Fruit fly (Drosophila melanogaster) whole organism, embryonic: ENCODE data around the gene Wnt6.

Experiments
- CG1024 ChIP-seq: fragments of 200-800 bp; sonication (Bioruptor generic); IDR thresholded peaks from 2 replicates; pipeline ENCODE4 v1.3.6; 2022; ENCODE audit warnings: missing biosample characterization, missing genetic modification characterization
- CG10431 ChIP-seq: fragments of 200-800 bp; sonication (Bioruptor generic); optimal IDR thresholded peaks from 3 replicates; lab custom pipeline; 2018; ENCODE audit warnings: missing biosample characterization, mild to moderate bottlenecking, missing genetic modification characterization
- Xrp1 ChIP-seq: fragments of 200-800 bp; sonication (Bioruptor generic); IDR thresholded peaks from 2 replicates; pipeline ENCODE4 v1.3.6; 2022; ENCODE audit warnings: missing biosample characterization, missing genetic modification characterization
- ara ChIP-seq: fragments of 200-800 bp; sonication (Bioruptor generic); IDR thresholded peaks from 2 replicates; pipeline ENCODE4 v1.3.6; 2022; ENCODE audit warnings: missing biosample characterization, missing genetic modification characterization
- ash1 ChIP-seq: fragments of 200-800 bp; sonication (Bioruptor generic); optimal IDR thresholded peaks from 2 replicates; lab custom pipeline; 2018; ENCODE audit warnings: missing biosample characterization, mild to moderate bottlenecking, missing genetic modification characterization
- cg ChIP-seq: fragments of 200-800 bp; sonication (Bioruptor generic); optimal IDR thresholded peaks from 3 replicates; lab custom pipeline; 2019; ENCODE audit warnings: missing biosample characterization, mild to moderate bottlenecking, missing genetic modification characterization, moderate library complexity
- dimm ChIP-seq: fragments of 200-800 bp; sonication (Bioruptor generic); IDR thresholded peaks from 2 replicates; pipeline ENCODE4 v1.3.6; 2022; ENCODE audit warnings: missing biosample characterization, missing genetic modification characterization
- jing ChIP-seq: fragments of 200-800 bp; sonication (Bioruptor generic); optimal IDR thresholded peaks from 2 replicates; lab custom pipeline; 2018; ENCODE audit warnings: missing biosample characterization, mild to moderate bottlenecking, missing genetic modification characterization
- kay ChIP-seq: fragments of 200-800 bp; sonication (Bioruptor generic); optimal IDR thresholded peaks from 2 replicates; lab custom pipeline; 2016; ENCODE audit warnings: missing biosample characterization, missing genetic modification characterization
- lbe ChIP-seq: fragments of 200-800 bp; sonication (Bioruptor generic); optimal IDR thresholded peaks from 2 replicates; lab custom pipeline; 2016; ENCODE audit warnings: missing biosample characterization, mild to moderate bottlenecking, missing genetic modification characterization
- org-1 ChIP-seq: fragments of 200-800 bp; sonication (Bioruptor generic); optimal IDR thresholded peaks from 2 replicates; lab custom pipeline; 2017; ENCODE audit warnings: missing biosample characterization, missing genetic modification characterization
- schlank ChIP-seq: fragments of 200-800 bp; sonication (Bioruptor generic); optimal IDR thresholded peaks from 2 replicates; lab custom pipeline; 2018; ENCODE audit warnings: missing biosample characterization, mild to moderate bottlenecking, missing genetic modification characterization
- slou ChIP-seq: fragments of 200-800 bp; sonication (Bioruptor generic); optimal IDR thresholded peaks from 3 replicates; lab custom pipeline; 2016; ENCODE audit warnings: missing biosample characterization, missing genetic modification characterization
- twi ChIP-seq: fragments of 200-800 bp; optimal IDR thresholded peaks from 2 replicates; lab custom pipeline; 2019; ENCODE audit warnings: missing biosample characterization, mild to moderate bottlenecking, missing genetic modification characterization, moderate library complexity

DNA sequence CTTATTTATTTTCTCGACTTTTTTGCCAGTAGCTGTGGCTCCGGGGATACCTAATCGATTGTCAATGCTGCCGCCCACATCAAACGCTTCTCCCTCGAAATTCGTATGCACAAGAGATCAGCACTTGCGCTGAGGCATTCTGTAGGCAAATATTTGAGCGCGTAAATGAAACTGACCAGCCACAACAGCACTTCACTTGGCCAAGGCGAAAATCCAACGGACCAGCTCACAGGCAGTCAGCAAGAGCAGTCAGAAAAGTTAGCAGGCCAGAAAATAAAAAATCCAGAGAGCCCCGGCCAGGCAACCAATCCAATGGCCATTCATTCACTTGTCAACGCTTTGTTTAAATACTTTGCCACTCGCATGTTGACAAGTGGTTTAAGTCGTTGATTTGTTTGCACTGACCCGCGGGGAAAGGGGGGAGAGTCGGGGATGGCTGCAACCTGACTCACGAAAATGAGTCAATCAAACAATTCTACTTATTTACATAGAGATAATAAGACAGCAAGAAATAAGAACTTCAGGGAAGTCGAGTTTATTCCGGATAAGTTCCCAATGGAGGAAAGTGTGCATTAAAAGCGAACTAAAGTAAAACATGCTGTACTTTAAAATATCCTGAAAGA, 6.0 kb downstream of the Wnt6 start:
- TF ChIP-seq cg, result no peak
- peak; percentile 61; the same call in 1 of the 2 replicates for TF ChIP-seq CG1024 (GFP tag; lab: Robert Waterston, UW)
- no peak for TF ChIP-seq ash1 (GFP tag; lab: Kevin White, UChicago)
- peak; percentile 42 for TF ChIP-seq Xrp1 (GFP tag; lab: Robert Waterston, UW)
- peak; percentile 22 for TF ChIP-seq org-1 (GFP tag; lab: Kevin White, UChicago)
- no peak for TF ChIP-seq schlank (tag; lab: Kevin White, UChicago)
- TF ChIP-seq slou (GFP tag; lab: Kevin White, UChicago), result no peak
- TF ChIP-seq lbe (GFP tag; lab: Kevin White, UChicago), result no peak
- TF ChIP-seq kay (GFP tag; lab: Kevin White, UChicago), result no peak
- no peak for TF ChIP-seq jing (GFP tag; lab: Kevin White, UChicago)
- TF ChIP-seq ara (GFP tag; lab: Robert Waterston, UW), result peak; percentile 64
- TF ChIP-seq CG10431 (GFP tag; lab: Kevin White, UChicago), result peak; percentile 1
- TF ChIP-seq twi (tag; lab: Kevin White, UChicago), result no peak
- no peak for TF ChIP-seq dimm (GFP tag; lab: Robert Waterston, UW)
